Worm (Caenorhabditis elegans): ENCODE data around the gene nhr-86.

Gene nhr-86

ce11 chrV:2021283-2021682 lies 45.4 kb downstream of the nhr-86 start:
- TF ChIP-seq nfya-1 (tag; optimal IDR thresholded peaks at IDR 0.05) (no peak), Y22D7AL.16 (tag; optimal IDR thresholded peaks at IDR 0.05) (no peak), pat-9 (tag; optimal IDR thresholded peaks at IDR 0.05) (no peak), ztf-16 (tag; optimal IDR thresholded peaks at IDR 0.05) (no peak), hlh-15 (tag; optimal IDR thresholded peaks at IDR 0.05) (no peak), tbx-7 (tag; optimal IDR thresholded peaks at IDR 0.05) (no peak), madf-2 (tag; optimal IDR thresholded peaks at IDR 0.05) (no peak), C08G9.2 (tag; optimal IDR thresholded peaks at IDR 0.05) (no peak), elt-2 (tag; optimal IDR thresholded peaks at IDR 0.05) (no peak), T23F11.4 (GFP tag; optimal IDR thresholded peaks at IDR 0.05) (no peak), ceh-6 (GFP tag; optimal IDR thresholded peaks at IDR 0.05) (no peak), ref-2 (tag; optimal IDR thresholded peaks at IDR 0.05) (no peak), pqm-1 (tag; optimal IDR thresholded peaks at IDR 0.05) (no peak), hlh-8 (tag; optimal IDR thresholded peaks at IDR 0.05) (no peak), nhr-232 (tag; optimal IDR thresholded peaks at IDR 0.05) (no peak), syd-9 (tag; optimal IDR thresholded peaks at IDR 0.05) (no peak), sox-2 (GFP tag; IDR thresholded peaks at IDR 0.05) (no peak), ceh-34 (tag; optimal IDR thresholded peaks at IDR 0.05) (no peak)

ce11 chrV:2018689-2019088 lies 48.0 kb downstream of the nhr-86 start, which contains the start of gene F59A7.14:
TSS of gene F59A7.14 (plus strand) at chrV:2018989.
- no peak for TF ChIP-seq fkh-6 (tag; optimal IDR thresholded peaks at IDR 0.05)
- no peak for TF ChIP-seq rnt-1 (tag; optimal IDR thresholded peaks at IDR 0.05)
- no peak for TF ChIP-seq pha-4 (tag; optimal IDR thresholded peaks at IDR 0.05)
- no peak for TF ChIP-seq ceh-34 (tag; optimal IDR thresholded peaks at IDR 0.05)
- no peak for TF ChIP-seq pha-2 (tag; optimal IDR thresholded peaks at IDR 0.05)
- no peak for TF ChIP-seq ets-4 (tag; optimal IDR thresholded peaks at IDR 0.05)
- no peak for TF ChIP-seq pax-1 (tag; optimal IDR thresholded peaks at IDR 0.05)
- no peak for TF ChIP-seq madf-2 (tag; optimal IDR thresholded peaks at IDR 0.05)
- no peak for TF ChIP-seq lim-6 (tag; optimal IDR thresholded peaks at IDR 0.05)
- no peak for TF ChIP-seq ceh-31 (tag; optimal IDR thresholded peaks at IDR 0.05)
- no peak for TF ChIP-seq pros-1 (tag; optimal IDR thresholded peaks at IDR 0.05)

DNA sequence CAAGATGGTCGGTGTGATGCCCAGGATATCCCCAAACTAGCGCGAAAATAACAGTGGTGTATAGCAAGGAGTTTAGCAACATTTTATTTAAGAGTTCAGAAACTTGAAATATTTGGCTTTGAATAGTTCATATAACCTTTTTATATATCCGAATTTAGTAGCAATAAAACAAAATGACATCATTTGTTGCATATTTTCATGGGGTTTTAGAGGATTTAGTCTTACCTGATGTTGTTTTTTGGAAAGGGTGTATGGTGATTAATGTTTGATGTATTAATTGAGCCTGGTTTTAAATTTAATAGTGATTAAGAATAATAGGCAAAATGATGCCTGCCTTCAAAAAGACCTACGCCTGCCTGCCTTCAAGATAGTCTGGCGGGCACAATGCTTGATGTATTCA lies 50.2 kb downstream of the nhr-86 start, which contains the start of gene F59A7.2:
Gene F59A7.2, minus strand, starts transcription at position 101 of the 400 bp plus-strand sequence.
- TF ChIP-seq tbx-7 (tag; optimal IDR thresholded peaks at IDR 0.05) (no peak), gmeb-2 (tag; optimal IDR thresholded peaks at IDR 0.05) (no peak), pha-4 (tag; optimal IDR thresholded peaks at IDR 0.05) (no peak)

ce11 chrV:2013824-2014223 lies 52.8 kb downstream of the nhr-86 start, which contains the start of gene F59A7.11:
TSS of gene F59A7.11 (minus strand) at chrV:2013924.
- TF ChIP-seq nfya-1 (tag; optimal IDR thresholded peaks at IDR 0.05) (no peak), Y22D7AL.16 (tag; optimal IDR thresholded peaks at IDR 0.05) (no peak), eyg-1 (tag; optimal IDR thresholded peaks at IDR 0.05) (no peak), pqm-1 (tag; optimal IDR thresholded peaks at IDR 0.05) (no peak), unc-86 (tag; optimal IDR thresholded peaks at IDR 0.05) (no peak), C08G9.2 (tag; optimal IDR thresholded peaks at IDR 0.05) (no peak), ceh-6 (GFP tag; optimal IDR thresholded peaks at IDR 0.05) (no peak), ceh-22 (tag; optimal IDR thresholded peaks at IDR 0.05) (no peak), hlh-6 (tag; optimal IDR thresholded peaks at IDR 0.05) (no peak), madf-2 (tag; optimal IDR thresholded peaks at IDR 0.05) (no peak), ceh-34 (tag; optimal IDR thresholded peaks at IDR 0.05) (no peak), pha-2 (tag; optimal IDR thresholded peaks at IDR 0.05) (no peak), hlh-13 (GFP tag; optimal IDR thresholded peaks at IDR 0.05) (no peak), unc-42 (tag; optimal IDR thresholded peaks at IDR 0.05) (no peak), sox-4 (tag; optimal IDR thresholded peaks at IDR 0.05) (no peak), ceh-2 (tag; optimal IDR thresholded peaks at IDR 0.05) (no peak), ttx-3 (tag; optimal IDR thresholded peaks at IDR 0.05) (no peak), elt-4 (tag; optimal IDR thresholded peaks at IDR 0.05) (no peak), fkh-6 (tag; optimal IDR thresholded peaks at IDR 0.05) (no peak), ceh-48 (tag; optimal IDR thresholded peaks at IDR 0.05) (no peak)

All from whole organism, late embryonic.